Worm (Caenorhabditis elegans) whole organism, early embryonic: Measurements from ENCODE around the gene glt-3.

Experiments
- B0310.2 ChIP-seq: sonication (generic microtip); optimal IDR thresholded peaks from 2 replicates; lab custom pipeline; 2016; ENCODE audit warnings: mild to moderate bottlenecking, missing genetic modification characterization, missing compliant biosample characterization
- F13C5.2 ChIP-seq: sonication (generic microtip); optimal IDR thresholded peaks from 2 replicates; lab custom pipeline; 2017; ENCODE audit warnings: mild to moderate bottlenecking, missing genetic modification characterization, inconsistent platforms, missing compliant biosample characterization
- aly-1 ChIP-seq: sonication (generic microtip); optimal IDR thresholded peaks from 2 replicates; lab custom pipeline; 2016; ENCODE audit warnings: missing genetic modification characterization, missing compliant biosample characterization
- ama-1 ChIP-seq: fragments of 150-350 bp; optimal IDR thresholded peaks from 2 replicates; lab custom pipeline; 2014
- ceh-13 ChIP-seq: fragments of 200-800 bp; sonication (Bioruptor generic); optimal IDR thresholded peaks from 2 replicates; lab custom pipeline; 2018; ENCODE audit warnings: mild to moderate bottlenecking, missing genetic modification characterization, missing compliant biosample characterization
- ceh-36 ChIP-seq: sonication (generic microtip); optimal IDR thresholded peaks from 2 replicates; lab custom pipeline; 2016; ENCODE audit warnings: missing genetic modification characterization, inconsistent platforms, missing compliant biosample characterization
- ets-7 ChIP-seq: sonication (generic microtip); optimal IDR thresholded peaks from 2 replicates; lab custom pipeline; 2016; ENCODE audit warnings: missing genotype, missing genetic modification characterization, missing compliant biosample characterization
- flt-1 ChIP-seq: fragments of 200-800 bp; sonication (Bioruptor generic); IDR thresholded peaks from 2 replicates; pipeline ENCODE4 v1.3.6; 2022; ENCODE audit warnings: missing genetic modification characterization, missing compliant biosample characterization
- hmbx-1 ChIP-seq: sonication (generic microtip); optimal IDR thresholded peaks from 2 replicates; lab custom pipeline; 2016; ENCODE audit warnings: mild to moderate bottlenecking, missing genetic modification characterization, missing compliant biosample characterization
- hmg-4 ChIP-seq: fragments of 200-800 bp; sonication (Bioruptor generic); optimal IDR thresholded peaks from 2 replicates; lab custom pipeline; 2018; ENCODE audit warnings: mild to moderate bottlenecking, missing genetic modification characterization, missing compliant biosample characterization
- hnd-1 ChIP-seq: sonication (generic microtip); optimal IDR thresholded peaks from 2 replicates; lab custom pipeline; 2016; ENCODE audit warnings: missing genetic modification characterization, missing compliant biosample characterization
- pes-1 ChIP-seq: fragments of 200-800 bp; sonication (Bioruptor generic); IDR thresholded peaks from 2 replicates; pipeline ENCODE4 v1.3.6; 2022; ENCODE audit warnings: missing genetic modification reagents, missing genetic modification characterization, missing compliant biosample characterization
- scrt-1 ChIP-seq: fragments of 200-800 bp; sonication (Bioruptor generic); IDR thresholded peaks from 2 replicates; pipeline ENCODE4 v1.3.6; 2022; ENCODE audit warnings: missing genetic modification characterization, missing compliant biosample characterization
- sea-1 ChIP-seq: fragments of 200-800 bp; sonication (Bioruptor generic); conservative IDR thresholded peaks from 2 replicates; pipeline ENCODE4 v1.3.6; 2022; ENCODE audit warnings: missing genetic modification characterization, missing compliant biosample characterization
- tbx-11 ChIP-seq: fragments of 200-800 bp; sonication (Bioruptor generic); IDR thresholded peaks from 2 replicates; pipeline ENCODE4 v1.3.6; 2022; ENCODE audit warnings: missing genetic modification characterization, missing compliant biosample characterization
- tbx-37 ChIP-seq: fragments of 200-800 bp; sonication (Bioruptor generic); conservative IDR thresholded peaks from 2 replicates; pipeline ENCODE4 v1.3.6; 2022; ENCODE audit warnings: missing genetic modification reagents, missing genetic modification characterization, missing compliant biosample characterization
- tra-4 ChIP-seq: sonication (generic microtip); optimal IDR thresholded peaks from 2 replicates; lab custom pipeline; 2017; ENCODE audit warnings: missing genetic modification characterization, missing compliant biosample characterization

Gene glt-3

ce11 chrIV:10095171-10095570 lies 34.9 kb upstream of the glt-3 start, which contains the start of the genes C04G2.5 and msp-36:
Gene C04G2.5 (minus strand): TSS chrIV:10095271.
Gene msp-36 (plus strand): TSS chrIV:10095433.
- no peak for TF ChIP-seq hnd-1 (tag; lab: Kevin White, UChicago)

DNA sequence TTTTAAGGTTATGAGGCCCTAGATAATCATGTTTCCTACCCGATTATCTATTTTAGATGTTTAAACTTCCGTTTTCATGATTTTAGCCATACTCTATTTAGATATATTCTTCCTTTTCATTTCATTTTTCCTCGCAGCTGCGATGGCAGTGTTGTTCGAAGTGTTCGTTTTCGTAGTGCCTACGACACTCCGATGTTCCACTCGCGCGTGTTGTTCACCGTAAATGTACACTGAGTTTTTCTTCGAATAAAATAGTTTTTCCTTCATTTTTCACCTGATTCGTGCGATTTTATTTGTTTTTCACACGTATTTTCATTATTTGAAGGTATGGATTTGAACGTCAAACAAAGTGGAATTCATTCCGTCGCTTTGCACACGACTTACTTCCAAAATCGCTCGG lies 33.2 kb upstream of the glt-3 start, which contains the start of gene dis-3:
Gene dis-3 (plus strand): TSS at position 322 of the 400 bp plus-strand sequence.
- TF ChIP-seq tbx-37 (GFP tag; lab: Robert Waterston, UW) = no peak
- TF ChIP-seq ceh-13 (GFP tag; lab: Kevin White, UChicago) = no peak
- TF ChIP-seq pes-1 (GFP tag; lab: Robert Waterston, UW) = no peak
- no peak for TF ChIP-seq hnd-1 (tag; lab: Kevin White, UChicago)
- no peak for TF ChIP-seq F13C5.2 (tag; lab: Kevin White, UChicago)
- TF ChIP-seq tra-4 (tag; lab: Kevin White, UChicago) = no peak
- no peak for TF ChIP-seq hmbx-1 (tag; lab: Kevin White, UChicago)
- no peak for TF ChIP-seq hmg-4
- TF ChIP-seq ets-7 (tag; lab: Kevin White, UChicago) = no peak
- no peak for TF ChIP-seq ceh-36 (tag; lab: Kevin White, UChicago)
- no peak for TF ChIP-seq scrt-1 (GFP tag; lab: Robert Waterston, UW)
- TF ChIP-seq tbx-11 (GFP tag; lab: Robert Waterston, UW) = no peak
- no peak for TF ChIP-seq flt-1
- TF ChIP-seq sea-1 = no peak
- TF ChIP-seq B0310.2 = no peak
- TF ChIP-seq aly-1 (tag; lab: Kevin White, UChicago) = no peak

DNA sequence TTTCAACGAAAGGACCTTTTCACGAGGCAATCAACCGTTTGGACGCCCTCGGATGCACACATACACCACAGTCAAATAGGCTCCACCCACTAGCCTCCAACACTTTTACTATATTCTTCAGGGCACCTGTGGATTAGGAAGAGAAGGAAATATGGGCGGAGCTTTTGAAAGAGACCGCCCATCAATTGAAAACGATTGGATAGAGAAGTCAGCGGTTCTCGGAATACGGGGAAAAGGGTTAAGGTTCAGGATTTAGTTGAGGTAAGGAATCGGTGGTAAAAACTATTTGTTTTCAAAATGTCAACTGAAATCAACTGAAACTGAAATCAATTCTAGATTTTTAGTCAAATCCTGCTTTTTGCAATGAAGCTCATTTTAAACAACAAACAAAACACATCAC lies 19.6 kb upstream of the glt-3 start, which contains the start of gene egl-38:
Gene egl-38 (minus strand): TSS at position 101 of the 400 bp plus-strand sequence.
- TF ChIP-seq ets-7 (tag; lab: Kevin White, UChicago) = no peak
- no peak for TF ChIP-seq hmg-4
- no peak for TF ChIP-seq scrt-1 (GFP tag; lab: Robert Waterston, UW)
- no peak for TF ChIP-seq tbx-11 (GFP tag; lab: Robert Waterston, UW)
- TF ChIP-seq sea-1 = no peak
- TF ChIP-seq ama-1 (lab: Kevin White, UChicago) = no peak
- no peak for TF ChIP-seq tbx-37 (GFP tag; lab: Robert Waterston, UW)
- TF ChIP-seq F13C5.2 (tag; lab: Kevin White, UChicago) = no peak
- no peak for TF ChIP-seq ceh-13 (GFP tag; lab: Kevin White, UChicago)
- TF ChIP-seq flt-1 = no peak
- no peak for TF ChIP-seq B0310.2
- TF ChIP-seq ceh-36 (tag; lab: Kevin White, UChicago) = no peak
- TF ChIP-seq pes-1 (GFP tag; lab: Robert Waterston, UW) = no peak
- TF ChIP-seq tra-4 (tag; lab: Kevin White, UChicago) = no peak
- no peak for TF ChIP-seq hnd-1 (tag; lab: Kevin White, UChicago)
- TF ChIP-seq aly-1 (tag; lab: Kevin White, UChicago) = no peak
- no peak for TF ChIP-seq hmbx-1 (tag; lab: Kevin White, UChicago)

- no peak for TF ChIP-seq hmbx-1 (tag; lab: Kevin White, UChicago)
Observed at ce11 chrIV:10110870-10111269, 19.2 kb upstream of the glt-3 start.

DNA sequence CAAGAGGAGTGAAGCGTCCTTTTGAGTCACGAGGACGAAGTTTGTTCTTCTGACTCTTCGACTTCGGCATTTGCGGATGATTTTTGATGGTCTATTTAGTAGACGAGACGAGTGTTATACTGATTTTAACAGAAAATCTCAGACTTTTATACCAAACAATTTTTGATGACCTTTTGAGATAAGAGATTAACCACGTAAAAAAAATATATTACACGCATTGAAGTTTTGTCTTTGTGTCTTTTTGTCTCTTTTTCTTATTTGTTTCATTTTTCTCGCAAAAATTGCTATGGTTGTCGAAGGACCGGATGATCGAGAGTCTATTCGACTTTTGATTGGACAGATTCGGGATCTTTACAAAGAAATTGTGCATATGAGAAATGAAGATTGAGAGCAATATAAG lies 18.6 kb upstream of the glt-3 start, which contains the start of gene spch-1:
Gene spch-1 (minus strand): TSS at position 101 of the 400 bp plus-strand sequence.
- no peak for TF ChIP-seq ceh-36 (tag; lab: Kevin White, UChicago)
- TF ChIP-seq tbx-11 (GFP tag; lab: Robert Waterston, UW) = no peak
- TF ChIP-seq tra-4 (tag; lab: Kevin White, UChicago) = no peak
- TF ChIP-seq ceh-13 (GFP tag; lab: Kevin White, UChicago) = no peak
- TF ChIP-seq pes-1 (GFP tag; lab: Robert Waterston, UW) = no peak
- no peak for TF ChIP-seq hnd-1 (tag; lab: Kevin White, UChicago)
- no peak for TF ChIP-seq sea-1

- TF ChIP-seq scrt-1 (GFP tag; lab: Robert Waterston, UW) (no peak), hmbx-1 (tag; lab: Kevin White, UChicago) (no peak), flt-1 (no peak), pes-1 (GFP tag; lab: Robert Waterston, UW) (no peak), ceh-36 (tag; lab: Kevin White, UChicago) (no peak), ceh-13 (GFP tag; lab: Kevin White, UChicago) (no peak), ets-7 (tag; lab: Kevin White, UChicago) (no peak), tra-4 (tag; lab: Kevin White, UChicago) (no peak), hmg-4 (no peak), tbx-37 (GFP tag; lab: Robert Waterston, UW) (no peak), sea-1 (no peak), aly-1 (tag; lab: Kevin White, UChicago) (no peak), tbx-11 (GFP tag; lab: Robert Waterston, UW) (no peak)
Observed at ce11 chrIV:10112570-10112969, 17.5 kb upstream of the glt-3 start, which contains the start of gene nsph-3.2. Gene nsph-3.2 (plus strand): TSS chrIV:10112870.

- TF ChIP-seq tbx-11 (GFP tag; lab: Robert Waterston, UW) (no peak), tra-4 (tag; lab: Kevin White, UChicago) (no peak), ama-1 (lab: Kevin White, UChicago) (no peak), B0310.2 (no peak), ceh-36 (tag; lab: Kevin White, UChicago) (no peak), ceh-13 (GFP tag; lab: Kevin White, UChicago) (no peak), aly-1 (tag; lab: Kevin White, UChicago) (no peak), hnd-1 (tag; lab: Kevin White, UChicago) (no peak), hmbx-1 (tag; lab: Kevin White, UChicago) (no peak), flt-1 (no peak), F13C5.2 (tag; lab: Kevin White, UChicago) (no peak), hmg-4 (no peak), ets-7 (tag; lab: Kevin White, UChicago) (no peak), sea-1 (no peak), pes-1 (GFP tag; lab: Robert Waterston, UW) (no peak), scrt-1 (GFP tag; lab: Robert Waterston, UW) (no peak)
Observed at ce11 chrIV:10115142-10115541, 14.9 kb upstream of the glt-3 start, which contains the start of gene C04G2.10. Gene C04G2.10 (plus strand): TSS chrIV:10115442.
